Fruit fly (Drosophila melanogaster): Measurements from ENCODE around the gene Ssb-c31a.

Gene Ssb-c31a

DNA sequence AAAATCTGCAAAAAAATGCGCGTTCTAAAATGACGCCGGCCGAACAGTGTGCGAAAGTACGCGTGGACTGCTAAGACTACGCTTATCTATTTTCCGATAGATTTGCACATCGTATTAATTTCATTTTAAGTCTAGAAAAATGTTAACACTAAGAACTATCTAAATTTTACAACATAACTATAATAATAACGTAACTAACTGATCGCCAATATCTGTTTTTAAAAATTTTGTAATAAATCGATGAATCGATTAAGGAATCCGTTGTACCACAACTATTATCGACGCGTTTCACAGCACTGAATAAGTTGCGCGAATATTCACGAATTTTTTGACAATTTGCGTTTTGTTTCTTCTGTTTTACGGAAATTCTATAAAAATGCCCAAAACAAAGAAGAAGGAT is at the start of gene Ssb-c31a (continued):
- peak; percentile 80 for TF ChIP-seq unc-4 (GFP tag; IDR thresholded peaks at IDR 0.05; ENCODE audit: partially characterized antibody)
- peak; percentile 13 for TF ChIP-seq CG17186 (GFP tag; optimal IDR thresholded peaks at IDR 0.05)
- no peak for TF ChIP-seq Usf (GFP tag; optimal IDR thresholded peaks at IDR 0.05)
- peak; percentile 77 for TF ChIP-seq CG34224 (GFP tag; IDR thresholded peaks at IDR 0.05; ENCODE audit: partially characterized antibody)
- no peak for TF ChIP-seq CG3838 (GFP tag; optimal IDR thresholded peaks at IDR 0.05)
- TF ChIP-seq Ets97D (GFP tag; optimal IDR thresholded peaks at IDR 0.05), result peak; percentile 66
- peak; percentile 22 for TF ChIP-seq CG3163 (GFP tag; optimal IDR thresholded peaks at IDR 0.05)
- peak; percentile 6 for TF ChIP-seq scrt (GFP tag; optimal IDR thresholded peaks at IDR 0.05)
- peak; percentile 2 for TF ChIP-seq MESR4 (GFP tag; optimal IDR thresholded peaks at IDR 0.05)
- TF ChIP-seq Gug (GFP tag; IDR thresholded peaks at IDR 0.05), result no peak
- no peak for TF ChIP-seq CG10565 (GFP tag; optimal IDR thresholded peaks at IDR 0.05)
- no peak for TF ChIP-seq B-H1 (GFP tag; IDR thresholded peaks at IDR 0.05)
- peak; percentile 57 for TF ChIP-seq gem (tag; optimal IDR thresholded peaks at IDR 0.05)
- no peak for TF ChIP-seq crol (GFP tag; IDR thresholded peaks at IDR 0.05)
- peak; percentile 49 for TF ChIP-seq CG18476 (GFP tag; optimal IDR thresholded peaks at IDR 0.05)
- no peak for TF ChIP-seq yki (optimal IDR thresholded peaks at IDR 0.05)
- no peak for TF ChIP-seq dimm (GFP tag; IDR thresholded peaks at IDR 0.05)
- no peak for TF ChIP-seq corto (GFP tag; optimal IDR thresholded peaks at IDR 0.05)
- peak; percentile 46 for TF ChIP-seq CG18599 (GFP tag; optimal IDR thresholded peaks at IDR 0.05)
- TF ChIP-seq Pdp1 (GFP tag; optimal IDR thresholded peaks at IDR 0.05), result peak; percentile 56 to 61
- TF ChIP-seq slou (GFP tag; optimal IDR thresholded peaks at IDR 0.05), result no peak
- TF ChIP-seq Lim3 (GFP tag; IDR thresholded peaks at IDR 0.05), result no peak
- no peak for TF ChIP-seq crc (GFP tag; optimal IDR thresholded peaks at IDR 0.05)
- peak; percentile 15 for TF ChIP-seq Ssrp (tag; optimal IDR thresholded peaks at IDR 0.05)
- TF ChIP-seq Stat92E (GFP tag; optimal IDR thresholded peaks at IDR 0.05), result no peak
- peak; percentile 41 for TF ChIP-seq Bteb2 (GFP tag; optimal IDR thresholded peaks at IDR 0.05)
- TF ChIP-seq CG5953 (GFP tag; IDR thresholded peaks at IDR 0.05), result no peak
- TF ChIP-seq D (optimal IDR thresholded peaks at IDR 0.05), result no peak
- TF ChIP-seq D (GFP tag; optimal IDR thresholded peaks at IDR 0.05), result no peak
- no peak for TF ChIP-seq Sry-β (GFP tag; optimal IDR thresholded peaks at IDR 0.05)
- TF ChIP-seq ab (GFP tag; optimal IDR thresholded peaks at IDR 0.05), result no peak
- TF ChIP-seq ind (GFP tag; optimal IDR thresholded peaks at IDR 0.05), result peak; percentile 58
- peak; percentile 31 for TF ChIP-seq CG1233 (GFP tag; optimal IDR thresholded peaks at IDR 0.05)
- TF ChIP-seq CG7271 (tag; optimal IDR thresholded peaks at IDR 0.05), result peak; percentile 11
- TF ChIP-seq esg (GFP tag; conservative IDR thresholded peaks at IDR 0.05), result no peak
- TF ChIP-seq CG8478 (optimal IDR thresholded peaks at IDR 0.05), result no peak
- peak; percentile 33 for TF ChIP-seq bab2 (GFP tag; optimal IDR thresholded peaks at IDR 0.05)
- no peak for TF ChIP-seq CG30431 (GFP tag; optimal IDR thresholded peaks at IDR 0.05)
- TF ChIP-seq tgo (GFP tag; IDR thresholded peaks at IDR 0.05), result peak; percentile 47; the same call in 1 of the 3 replicates
- TF ChIP-seq Drgx (GFP tag; IDR thresholded peaks at IDR 0.05), result no peak
- peak; percentile 18 for TF ChIP-seq Hr3 (GFP tag; optimal IDR thresholded peaks at IDR 0.05)
- TF ChIP-seq dmrt99B (tag; optimal IDR thresholded peaks at IDR 0.05), result peak; percentile 33
- TF ChIP-seq Nf-YA (GFP tag; IDR thresholded peaks at IDR 0.05), result no peak
- TF ChIP-seq Opbp (GFP tag; IDR thresholded peaks at IDR 0.05; ENCODE audit: partially characterized antibody), result peak; percentile 40; the same call in 1 of the 3 replicates
- TF ChIP-seq MBD-R2 (GFP tag; IDR thresholded peaks at IDR 0.05), result peak; percentile 90; the same call in 1 of the 2 replicates
- TF ChIP-seq CG10979 (tag; optimal IDR thresholded peaks at IDR 0.05), result peak; percentile 32
- no peak for TF ChIP-seq CG17912 (GFP tag; optimal IDR thresholded peaks at IDR 0.05)
- TF ChIP-seq CG6272 (GFP tag; IDR thresholded peaks at IDR 0.05), result no peak
- TF ChIP-seq stwl (tag; optimal IDR thresholded peaks at IDR 0.05), result peak; percentile 82
- peak; percentile 56 for TF ChIP-seq CG12155 (GFP tag; optimal IDR thresholded peaks at IDR 0.05)
- no peak for TF ChIP-seq jigr1 (GFP tag; IDR thresholded peaks at IDR 0.05)
- TF ChIP-seq Chrac-16 (GFP tag; optimal IDR thresholded peaks at IDR 0.05), result peak; percentile 62

Measured in whole organism, embryonic.